Fruit fly (Drosophila melanogaster) whole organism, embryonic: ENCODE measurements around the gene Pp1-13C.
A peak's percentile ranks its signal among the peaks of the same experiment; 100 is the strongest.

ENCODE experiments used
- Asciz ChIP-seq: fragments of 200-800 bp; sonication (Bioruptor generic); optimal IDR thresholded peaks from 2 replicates; lab custom pipeline; 2017; ENCODE audit warnings: missing biosample characterization, mild to moderate bottlenecking, missing genetic modification characterization, missing genetic modification reagents
- Atf3 ChIP-seq: fragments of 200-800 bp; sonication (Bioruptor generic); optimal IDR thresholded peaks from 3 replicates; lab custom pipeline; 2016; ENCODE audit warnings: missing biosample characterization, missing genetic modification characterization
- B-H1 ChIP-seq: fragments of 200-800 bp; sonication (Bioruptor generic); IDR thresholded peaks from 3 replicates; pipeline ENCODE4 v1.3.6; 2022; ENCODE audit warnings: missing biosample characterization, missing genetic modification characterization
- CG10543 ChIP-seq: fragments of 200-800 bp; sonication (Bioruptor generic); optimal IDR thresholded peaks from 3 replicates; lab custom pipeline; 2017; ENCODE audit warnings: missing biosample characterization, mild to moderate bottlenecking, missing genetic modification characterization, moderate library complexity
- CG10979 ChIP-seq: fragments of 200-800 bp; sonication (Bioruptor generic); optimal IDR thresholded peaks from 2 replicates; lab custom pipeline; 2018; ENCODE audit warnings: missing biosample characterization, mild to moderate bottlenecking, missing genetic modification characterization, moderate library complexity
- CG11504 ChIP-seq: fragments of 200-800 bp; sonication (Bioruptor generic); optimal IDR thresholded peaks from 3 replicates; lab custom pipeline; 2019; ENCODE audit warnings: missing biosample characterization, mild to moderate bottlenecking, missing genetic modification characterization, moderate library complexity
- CG12391 ChIP-seq: fragments of 200-800 bp; sonication (Bioruptor generic); optimal IDR thresholded peaks from 3 replicates; lab custom pipeline; 2018; ENCODE audit warnings: missing biosample characterization, mild to moderate bottlenecking, missing genetic modification characterization, moderate library complexity
- CG13123 ChIP-seq: fragments of 200-800 bp; sonication (Bioruptor generic); optimal IDR thresholded peaks from 2 replicates; lab custom pipeline; 2016; ENCODE audit warnings: missing biosample characterization, missing genetic modification characterization
- CG1792 ChIP-seq: fragments of 200-800 bp; sonication (Bioruptor generic); optimal IDR thresholded peaks from 2 replicates; lab custom pipeline; 2016; ENCODE audit warnings: missing biosample characterization, missing genetic modification characterization
- CG18011 ChIP-seq: fragments of 200-800 bp; sonication (Bioruptor generic); optimal IDR thresholded peaks from 2 replicates; lab custom pipeline; 2017; ENCODE audit warnings: missing biosample characterization, missing genetic modification characterization, mild to moderate bottlenecking, moderate library complexity, missing genotype
- CG2116 ChIP-seq: fragments of 200-800 bp; sonication (Bioruptor generic); optimal IDR thresholded peaks from 3 replicates; lab custom pipeline; 2018; ENCODE audit warnings: missing biosample characterization, mild to moderate bottlenecking, missing genetic modification characterization
- CG2202 ChIP-seq: fragments of 200-800 bp; sonication (Bioruptor generic); optimal IDR thresholded peaks from 2 replicates; lab custom pipeline; 2018; ENCODE audit warnings: missing biosample characterization, mild to moderate bottlenecking, missing genetic modification characterization
- CG2712 ChIP-seq: fragments of 200-800 bp; optimal IDR thresholded peaks from 3 replicates; lab custom pipeline; 2019; ENCODE audit warnings: missing biosample characterization, mild to moderate bottlenecking, missing genetic modification characterization, moderate library complexity
- CG6254 ChIP-seq: fragments of 200-800 bp; sonication (Bioruptor generic); optimal IDR thresholded peaks from 3 replicates; lab custom pipeline; 2017; ENCODE audit warnings: mild to moderate bottlenecking, missing biosample characterization, missing genetic modification reagents, missing genetic modification characterization
- CG8359 ChIP-seq: fragments of 200-800 bp; sonication (Bioruptor generic); optimal IDR thresholded peaks from 2 replicates; lab custom pipeline; 2017; ENCODE audit warnings: missing biosample characterization, mild to moderate bottlenecking, missing genetic modification characterization, borderline replicate concordance
- CG9876 ChIP-seq: fragments of 200-800 bp; sonication (Bioruptor generic); optimal IDR thresholded peaks from 2 replicates; lab custom pipeline; 2016; ENCODE audit warnings: missing biosample characterization, missing genetic modification characterization
- Dek ChIP-seq: fragments of 200-800 bp; sonication (Bioruptor generic); optimal IDR thresholded peaks from 3 replicates; lab custom pipeline; 2019; ENCODE audit warnings: missing biosample characterization, mild to moderate bottlenecking, missing genetic modification characterization, moderate library complexity
- Doc2 ChIP-seq: fragments of 200-800 bp; sonication (Bioruptor generic); IDR thresholded peaks from 2 replicates; pipeline ENCODE4 v1.3.6; 2022; ENCODE audit warnings: missing biosample characterization, missing genetic modification characterization
- E2f2 ChIP-seq: fragments of 200-800 bp; sonication (Bioruptor generic); IDR thresholded peaks from 2 replicates; pipeline ENCODE4 v1.3.6; 2022; ENCODE audit warnings: missing biosample characterization, missing genetic modification characterization
- HLH3B ChIP-seq: fragments of 200-800 bp; sonication (Bioruptor generic); IDR thresholded peaks from 2 replicates; pipeline ENCODE4 v1.3.6; 2022; ENCODE audit warnings: missing biosample characterization, missing genetic modification characterization
- HLHmδ ChIP-seq: fragments of 200-800 bp; sonication (Bioruptor generic); optimal IDR thresholded peaks from 2 replicates; lab custom pipeline; 2018; ENCODE audit warnings: missing biosample characterization, mild to moderate bottlenecking, missing genetic modification characterization, moderate library complexity
- Neu2 ChIP-seq: fragments of 200-800 bp; sonication (Bioruptor generic); optimal IDR thresholded peaks from 3 replicates; lab custom pipeline; 2016; ENCODE audit warnings: missing biosample characterization, missing genetic modification characterization, borderline replicate concordance
- Nf-YB ChIP-seq: fragments of 200-800 bp; sonication (Bioruptor generic); optimal IDR thresholded peaks from 3 replicates; lab custom pipeline; 2019; ENCODE audit warnings: missing biosample characterization, mild to moderate bottlenecking, missing genetic modification characterization, moderate library complexity
- NfI ChIP-seq: fragments of 200-800 bp; sonication (Bioruptor generic); optimal IDR thresholded peaks from 3 replicates; lab custom pipeline; 2018; ENCODE audit warnings: missing biosample characterization, mild to moderate bottlenecking, missing genetic modification characterization, moderate library complexity
- Ptx1 ChIP-seq: fragments of 200-800 bp; sonication (Bioruptor generic); IDR thresholded peaks from 2 replicates; pipeline ENCODE4 v1.3.6; 2022; ENCODE audit warnings: missing biosample characterization, missing genetic modification characterization
- amos ChIP-seq: fragments of 200-800 bp; sonication (Bioruptor generic); IDR thresholded peaks from 2 replicates; pipeline ENCODE4 v1.3.6; 2022; ENCODE audit warnings: missing biosample characterization, missing genetic modification characterization; ENCODE audit not compliant: partially characterized antibody
- aop ChIP-seq: fragments of 200-800 bp; sonication (Bioruptor generic); IDR thresholded peaks from 2 replicates; pipeline ENCODE4 v1.3.6; 2022; ENCODE audit warnings: missing biosample characterization, missing genetic modification characterization
- bsh ChIP-seq, 2 experiments: fragments of 200-800 bp; sonication (Bioruptor generic); optimal IDR thresholded peaks; 2 replicates each; lab custom pipeline; 2017 to 2018; ENCODE audit warnings: mild to moderate bottlenecking in 2 of 2, missing biosample characterization in 2 of 2, missing genetic modification characterization in 2 of 2, moderate library complexity in 1 of 2
- cad ChIP-seq: fragments of >200 bp; optimal IDR thresholded peaks from 2 replicates; lab custom pipeline; 2017; ENCODE audit warnings: missing biosample characterization, missing genetic modification characterization
- chm ChIP-seq: fragments of 200-800 bp; sonication (Bioruptor generic); IDR thresholded peaks from 2 replicates; pipeline ENCODE4 v1.3.6; 2022; ENCODE audit warnings: missing biosample characterization, missing genetic modification characterization
- crol ChIP-seq: fragments of 200-800 bp; sonication (Bioruptor generic); IDR thresholded peaks from 2 replicates; pipeline ENCODE4 v1.3.6; 2022; ENCODE audit warnings: missing biosample characterization, missing genetic modification characterization
- esg ChIP-seq: fragments of 200-800 bp; sonication (Bioruptor generic); conservative IDR thresholded peaks from 2 replicates; pipeline ENCODE4 v1.3.6; 2022; ENCODE audit warnings: missing biosample characterization, missing genetic modification characterization
- exex ChIP-seq: fragments of 200-800 bp; sonication (Bioruptor generic); optimal IDR thresholded peaks from 4 replicates; lab custom pipeline; 2018; ENCODE audit warnings: missing biosample characterization, mild to moderate bottlenecking, missing genetic modification characterization, moderate library complexity
- fd3F ChIP-seq: fragments of 200-800 bp; sonication (Bioruptor generic); optimal IDR thresholded peaks from 2 replicates; lab custom pipeline; 2018; ENCODE audit warnings: missing biosample characterization, mild to moderate bottlenecking, missing genetic modification characterization, moderate library complexity
- insv ChIP-seq, 2 experiments: fragments of 200-800 bp; sonication (Bioruptor generic); optimal IDR thresholded peaks; 3 replicates each; lab custom pipeline; 2016 to 2018; ENCODE audit warnings: missing biosample characterization in 2 of 2, missing genetic modification characterization in 2 of 2
- lola ChIP-seq, 3 experiments: fragments of >200 bp in 2 of 3; fragments of 200-800 bp in 1 of 3; sonication (Bioruptor generic) in 1 of 3; optimal IDR thresholded peaks; 2 replicates each; lab custom pipeline; 2017 to 2019; ENCODE audit warnings: missing biosample characterization in 3 of 3, missing genetic modification characterization in 3 of 3, mild to moderate bottlenecking in 1 of 3, moderate library complexity in 1 of 3
- maf-S ChIP-seq: fragments of 200-800 bp; sonication (Bioruptor generic); optimal IDR thresholded peaks from 2 replicates; lab custom pipeline; 2016; ENCODE audit warnings: missing biosample characterization, missing genetic modification characterization
- nau ChIP-seq: fragments of 200-800 bp; sonication (Bioruptor generic); optimal IDR thresholded peaks from 3 replicates; lab custom pipeline; 2017; ENCODE audit warnings: missing biosample characterization, mild to moderate bottlenecking, missing genetic modification characterization, missing genetic modification reagents
- pan ChIP-seq, 4 experiments: fragments of >200 bp in 3 of 4; fragments of 200-800 bp in 1 of 4; sonication (Bioruptor generic) in 1 of 4; optimal IDR thresholded peaks in 3 of 4; IDR thresholded peaks in 1 of 4; 2 replicates each; pipeline versions ENCODE4 v1.3.6 to Lab custom; 2017 to 2022; ENCODE audit warnings: missing biosample characterization in 2 of 4, missing genetic modification characterization in 2 of 4, mixed read lengths in 1 of 4
- pho ChIP-seq: fragments of 200-800 bp; sonication (Bioruptor generic); optimal IDR thresholded peaks from 2 replicates; lab custom pipeline; 2016; ENCODE audit warnings: missing biosample characterization, missing genetic modification characterization
- sc ChIP-seq, 3 experiments: fragments of >200 bp in 2 of 3; fragments of 200-800 bp in 1 of 3; sonication (Bioruptor generic) in 1 of 3; optimal IDR thresholded peaks; 2 replicates in 2 of 3; 3 replicates in 1 of 3; lab custom pipeline; 2017; ENCODE audit warnings: mild to moderate bottlenecking in 1 of 3, missing biosample characterization in 1 of 3, missing genetic modification characterization in 1 of 3, missing genetic modification reagents in 1 of 3
- ssp ChIP-seq: fragments of 200-800 bp; sonication (Bioruptor generic); IDR thresholded peaks from 2 replicates; pipeline ENCODE4 v1.3.6; 2022; ENCODE audit warnings: missing biosample characterization, missing genetic modification characterization
- stc ChIP-seq: fragments of 200-800 bp; sonication (Bioruptor generic); IDR thresholded peaks from 2 replicates; pipeline ENCODE4 v1.3.6; 2022; ENCODE audit warnings: missing biosample characterization, missing genetic modification characterization
- sug ChIP-seq: fragments of 200-800 bp; optimal IDR thresholded peaks from 2 replicates; lab custom pipeline; 2019; ENCODE audit warnings: missing biosample characterization, mild to moderate bottlenecking, missing genetic modification characterization, moderate library complexity
- tin ChIP-seq: fragments of 200-800 bp; sonication (Bioruptor generic); optimal IDR thresholded peaks from 3 replicates; lab custom pipeline; 2016; ENCODE audit warnings: missing biosample characterization, missing genetic modification characterization
- zf30C ChIP-seq: fragments of 200-800 bp; sonication (Bioruptor generic); optimal IDR thresholded peaks from 3 replicates; lab custom pipeline; 2018; ENCODE audit warnings: missing biosample characterization, mild to moderate bottlenecking, missing genetic modification characterization

Pp1-13C gene

DNA sequence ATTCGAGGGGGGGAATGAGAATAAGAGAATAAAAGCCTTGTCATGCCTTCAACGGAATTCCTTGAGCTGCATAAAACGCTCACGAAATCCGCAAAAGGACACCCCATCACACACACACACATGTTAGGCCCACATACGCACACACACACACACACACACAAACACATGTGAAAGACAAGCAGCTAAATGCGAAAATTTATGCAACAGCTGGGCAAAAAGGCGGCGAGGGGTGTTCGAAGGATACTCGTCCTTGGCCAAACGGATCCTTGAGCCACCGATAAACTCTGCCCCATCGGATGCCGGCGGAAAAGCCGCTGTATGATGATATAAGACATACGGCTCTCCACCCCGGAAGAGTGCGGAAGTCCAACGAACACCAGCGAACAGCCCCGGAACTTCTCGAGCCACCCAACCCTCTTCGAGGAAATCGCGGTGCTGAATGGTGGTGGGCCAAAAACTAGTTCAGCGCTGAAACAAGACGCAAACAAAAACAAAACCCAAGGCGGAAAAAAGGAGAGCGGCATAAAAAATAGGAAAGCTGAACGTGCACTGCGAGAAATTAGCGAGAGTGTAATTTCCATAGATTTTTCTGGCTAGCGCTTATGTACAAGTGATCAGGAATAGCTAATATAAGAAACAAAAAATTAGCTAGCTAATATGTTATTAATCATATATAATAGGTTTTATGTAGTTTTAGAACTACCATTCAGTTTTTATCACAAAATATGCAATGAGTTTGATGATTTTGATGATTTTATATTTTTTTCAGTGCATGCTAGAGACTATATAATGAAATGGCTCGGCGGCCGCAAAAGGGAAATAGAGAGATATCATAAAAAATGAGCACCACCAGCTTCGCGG is 22.9 kb upstream of the Pp1-13C start (continued):
- TF ChIP-seq HLH3B (GFP tag; lab: Robert Waterston, UW) (peak; percentile 58), CG12391 (tag; lab: Kevin White, UChicago) (peak; percentile 68), CG9876 (GFP tag; lab: Kevin White, UChicago) (no peak), CG10979 (tag; lab: Kevin White, UChicago) (peak; percentile 64), aop (GFP tag; lab: Robert Waterston, UW) (no peak), amos (no peak), Atf3 (GFP tag; lab: Kevin White, UChicago) (no peak), esg (GFP tag; lab: Robert Waterston, UW) (peak; percentile 57), HLHmδ (GFP tag; lab: Kevin White, UChicago) (no peak), zf30C (GFP tag; lab: Kevin White, UChicago) (peak; percentile 68), Ptx1 (GFP tag; lab: Robert Waterston, UW) (peak; percentile 48), Nf-YB (GFP tag; lab: Kevin White, UChicago) (no peak), E2f2 (GFP tag; lab: Robert Waterston, UW) (peak; percentile 6; the same call in 1 of the 2 replicates), fd3F (GFP tag; lab: Kevin White, UChicago) (peak; percentile 20), CG1792 (GFP tag; lab: Kevin White, UChicago) (no peak), cad (GFP tag; lab: Kevin White, UChicago) (no peak), insv (GFP tag; optimal IDR thresholded peaks at IDR 0.05; lab: Kevin White, UChicago) (no peak), pan (optimal IDR thresholded peaks at IDR 0.05; lab: Kevin White, UChicago) (no peak), pan (GFP tag; optimal IDR thresholded peaks at IDR 0.05 in 1 of 2, IDR thresholded peaks at IDR 0.05 in 1 of 2) (peak in 1 of 2 experiments; percentile 58), CG11504 (tag; lab: Kevin White, UChicago) (peak; percentile 79), crol (GFP tag; lab: Robert Waterston, UW) (no peak), sc (optimal IDR thresholded peaks at IDR 0.05; lab: Kevin White, UChicago) (no peak), sc (GFP tag; optimal IDR thresholded peaks at IDR 0.05; lab: Kevin White, UChicago) (no peak), exex (no peak), Neu2 (GFP tag; lab: Kevin White, UChicago) (no peak), CG2116 (GFP tag; lab: Kevin White, UChicago) (no peak), maf-S (GFP tag; lab: Kevin White, UChicago) (no peak), Asciz (GFP tag; lab: Kevin White, UChicago) (peak; percentile 47), Dek (tag; lab: Kevin White, UChicago) (peak; percentile 24), chm (GFP tag; lab: Robert Waterston, UW) (no peak), CG10543 (GFP tag; lab: Kevin White, UChicago) (peak; percentile 53), CG2712 (peak; percentile 64), stc (GFP tag; lab: Robert Waterston, UW) (peak; percentile 33; the same call in 1 of the 2 replicates), CG6254 (peak; percentile 24), pho (GFP tag; lab: Kevin White, UChicago) (no peak), bsh (GFP tag; optimal IDR thresholded peaks at IDR 0.05; lab: Kevin White, UChicago) (peak in 1 of 2 experiments; percentile 68), Doc2 (no peak), nau (GFP tag; lab: Kevin White, UChicago) (peak; percentile 31), sug (tag; lab: Kevin White, UChicago) (peak; percentile 28), B-H1 (GFP tag; lab: Robert Waterston, UW) (0 out of 3 replicates have a peak, but pooled peaks have one; percentile 17), NfI (GFP tag; lab: Kevin White, UChicago) (peak; percentile 32), lola (GFP tag; optimal IDR thresholded peaks at IDR 0.05; lab: Kevin White, UChicago) (peak in 1 of 3 experiments; percentile 35), CG18011 (GFP tag; lab: Kevin White, UChicago) (no peak), ssp (peak; percentile 11; the same call in 1 of the 2 replicates), tin (GFP tag; lab: Kevin White, UChicago) (peak; percentile 22), CG8359 (GFP tag; lab: Kevin White, UChicago) (no peak), CG2202 (tag; lab: Kevin White, UChicago) (no peak), CG13123 (GFP tag; lab: Kevin White, UChicago) (no peak)
